Worm (Caenorhabditis elegans): ENCODE results near the gene orc-3.
A peak's percentile ranks its signal among the peaks of the same experiment; 100 is the strongest.

orc-3 gene

ce11 chrIII:1163203-1163602 is 44.7 kb upstream of the orc-3 start (continued):
- TF ChIP-seq madf-3 (GFP tag; IDR thresholded peaks at IDR 0.05) (no peak), nhr-90 (tag; optimal IDR thresholded peaks at IDR 0.05) (peak; percentile 42), mxl-1 (tag; optimal IDR thresholded peaks at IDR 0.05) (peak; percentile 16), fkh-3 (tag; optimal IDR thresholded peaks at IDR 0.05) (no peak), somi-1 (GFP tag; optimal IDR thresholded peaks at IDR 0.05) (no peak), D2030.7 (GFP tag; IDR thresholded peaks at IDR 0.05) (peak; percentile 31), F52B5.7 (tag; optimal IDR thresholded peaks at IDR 0.05) (no peak), hsf-1 (GFP tag; IDR thresholded peaks at IDR 0.05) (no peak), ets-4 (GFP tag; optimal IDR thresholded peaks at IDR 0.05) (no peak), lin-54 (GFP tag; optimal IDR thresholded peaks at IDR 0.05) (peak; percentile 20), ztf-28 (GFP tag; IDR thresholded peaks at IDR 0.05) (no peak), ztf-26 (tag; optimal IDR thresholded peaks at IDR 0.05) (no peak), zfh-2 (GFP tag; conservative IDR thresholded peaks at IDR 0.05) (no peak), F39B2.1 (GFP tag; IDR thresholded peaks at IDR 0.05) (no peak), mel-28 (tag; optimal IDR thresholded peaks at IDR 0.05; ENCODE audit: borderline replicate concordance) (no peak), pbrm-1 (GFP tag; IDR thresholded peaks at IDR 0.05) (no peak), egl-44 (GFP tag; IDR thresholded peaks at IDR 0.05) (no peak), die-1 (tag; optimal IDR thresholded peaks at IDR 0.05) (peak; percentile 65), lin-26 (GFP tag; IDR thresholded peaks at IDR 0.05) (peak; percentile 75), lir-1 (GFP tag; conservative IDR thresholded peaks at IDR 0.05) (no peak), rcor-1 (GFP tag; IDR thresholded peaks at IDR 0.05) (no peak), Y53F4B.3 (GFP tag; IDR thresholded peaks at IDR 0.05) (no peak)

ce11 chrIII:1164668-1165067 is 43.3 kb upstream of the orc-3 start:
- TF ChIP-seq atf-7 (tag; optimal IDR thresholded peaks at IDR 0.05) (peak; percentile 13), lin-35 (GFP tag; optimal IDR thresholded peaks at IDR 0.05) (no peak), dox-1 (GFP tag; IDR thresholded peaks at IDR 0.05) (0 out of 2 replicates have a peak, but pooled peaks have one; percentile 23), mcd-1 (GFP tag; IDR thresholded peaks at IDR 0.05) (0 out of 2 replicates have a peak, but pooled peaks have one; percentile 29), D2030.7 (GFP tag; IDR thresholded peaks at IDR 0.05) (peak; percentile 56), ztf-3 (GFP tag; optimal IDR thresholded peaks at IDR 0.05) (no peak), F10E7.11 (tag; optimal IDR thresholded peaks at IDR 0.05) (no peak), akir-1 (GFP tag; optimal IDR thresholded peaks at IDR 0.05) (no peak), efl-1 (GFP tag; optimal IDR thresholded peaks at IDR 0.05) (no peak), madf-10 (tag; optimal IDR thresholded peaks at IDR 0.05) (no peak), die-1 (tag; optimal IDR thresholded peaks at IDR 0.05) (peak; percentile 51), ceh-100 (GFP tag; IDR thresholded peaks at IDR 0.05) (0 out of 2 replicates have a peak, but pooled peaks have one; percentile 16), lin-26 (GFP tag; IDR thresholded peaks at IDR 0.05) (0 out of 2 replicates have a peak, but pooled peaks have one; percentile 50), cebp-1 (GFP tag; IDR thresholded peaks at IDR 0.05) (no peak), cebp-1 (tag; optimal IDR thresholded peaks at IDR 0.05) (no peak), snpc-3.4 (tag; optimal IDR thresholded peaks at IDR 0.05) (peak; percentile 20), tbp1 (GFP tag; optimal IDR thresholded peaks at IDR 0.05) (peak; percentile 89), lsl-1 (GFP tag; optimal IDR thresholded peaks at IDR 0.05) (peak; percentile 16), rpc-1 (optimal IDR thresholded peaks at IDR 0.05) (peak; percentile 51), rpc-1 (tag; optimal IDR thresholded peaks at IDR 0.05) (peak; percentile 73), ztf-18 (tag; optimal IDR thresholded peaks at IDR 0.05) (peak; percentile 48), B0261.1 (tag; optimal IDR thresholded peaks at IDR 0.05) (peak; percentile 69), F37B4.10 (GFP tag; IDR thresholded peaks at IDR 0.05) (no peak)
